Worm (Caenorhabditis elegans) whole organism, young adult: ENCODE measurements around the gene F55G1.6.

Experiments used
- B0336.3 ChIP-seq: fragments of 200-800 bp; sonication (Bioruptor generic); IDR thresholded peaks from 2 replicates; pipeline ENCODE4 v1.3.6; 2022; ENCODE audit warnings: missing genetic modification characterization, missing compliant biosample characterization
- C06A6.2 ChIP-seq: fragments of 200-800 bp; sonication (Bioruptor generic); conservative IDR thresholded peaks from 2 replicates; pipeline ENCODE4 v1.3.6; 2022; ENCODE audit warnings: missing genetic modification characterization, missing compliant biosample characterization
- D2030.7 ChIP-seq: fragments of 200-800 bp; sonication (Bioruptor generic); IDR thresholded peaks from 2 replicates; pipeline ENCODE4 v1.3.6; 2022; ENCODE audit warnings: missing genetic modification reagents, missing genetic modification characterization, missing compliant biosample characterization
- F23B12.7 ChIP-seq: sonication (generic microtip); optimal IDR thresholded peaks from 2 replicates; lab custom pipeline; 2017; ENCODE audit warnings: missing genetic modification characterization, mild to moderate bottlenecking, missing compliant biosample characterization, antibody characterized with exemption, moderate library complexity; ENCODE audit not compliant: insufficient read depth
- F33H1.4 ChIP-seq: fragments of 200-800 bp; sonication (Bioruptor generic); IDR thresholded peaks from 2 replicates; pipeline ENCODE4 v1.3.6; 2022; ENCODE audit warnings: missing genetic modification reagents, missing genetic modification characterization, missing compliant biosample characterization
- F52B5.7 ChIP-seq: sonication (generic microtip); optimal IDR thresholded peaks from 2 replicates; lab custom pipeline; 2016; ENCODE audit warnings: mild to moderate bottlenecking, missing genetic modification characterization, missing compliant biosample characterization
- F55B11.4 ChIP-seq: sonication (generic microtip); optimal IDR thresholded peaks from 2 replicates; lab custom pipeline; 2016; ENCODE audit warnings: missing compliant biosample characterization, missing genetic modification characterization, borderline replicate concordance; ENCODE audit not compliant: insufficient read depth
- F57C9.4 ChIP-seq: sonication (generic microtip); optimal IDR thresholded peaks from 2 replicates; lab custom pipeline; 2017; ENCODE audit warnings: mild to moderate bottlenecking, missing genetic modification characterization, missing compliant biosample characterization
- T26A5.8 ChIP-seq: sonication (generic microtip); optimal IDR thresholded peaks from 2 replicates; lab custom pipeline; 2016; ENCODE audit warnings: missing genetic modification characterization, missing compliant biosample characterization
- Y56A3A.18 ChIP-seq: fragments of 200-800 bp; sonication (Bioruptor generic); IDR thresholded peaks from 2 replicates; pipeline ENCODE4 v1.3.6; 2022; ENCODE audit warnings: missing genetic modification reagents, missing genetic modification characterization, missing compliant biosample characterization
- akir-1 ChIP-seq: fragments of 200-800 bp; sonication (Bioruptor generic); optimal IDR thresholded peaks from 2 replicates; lab custom pipeline; 2018; ENCODE audit warnings: mild to moderate bottlenecking, missing genetic modification characterization, moderate library complexity, missing compliant biosample characterization
- aptf-2 ChIP-seq: fragments of 200-800 bp; sonication (Bioruptor generic); conservative IDR thresholded peaks from 2 replicates; pipeline ENCODE4 v1.3.6; 2022; ENCODE audit warnings: missing genetic modification reagents, missing genetic modification characterization, missing compliant biosample characterization
- attf-3 ChIP-seq: fragments of 200-800 bp; sonication (Bioruptor generic); conservative IDR thresholded peaks from 2 replicates; pipeline ENCODE4 v1.3.6; 2022; ENCODE audit warnings: missing genetic modification reagents, missing genetic modification characterization, missing compliant biosample characterization
- attf-5 ChIP-seq: fragments of 200-800 bp; sonication (Bioruptor generic); optimal IDR thresholded peaks from 2 replicates; lab custom pipeline; 2018; ENCODE audit warnings: mild to moderate bottlenecking, missing genetic modification characterization, missing compliant biosample characterization
- bed-1 ChIP-seq: fragments of 200-800 bp; sonication (Bioruptor generic); IDR thresholded peaks from 2 replicates; pipeline ENCODE4 v1.3.6; 2022; ENCODE audit warnings: missing genetic modification reagents, missing genetic modification characterization, missing compliant biosample characterization
- ceh-100 ChIP-seq: fragments of 200-800 bp; sonication (Bioruptor generic); IDR thresholded peaks from 2 replicates; pipeline ENCODE4 v1.3.6; 2022; ENCODE audit warnings: missing genetic modification reagents, missing genetic modification characterization, missing compliant biosample characterization
- ceh-58 ChIP-seq: fragments of 200-800 bp; sonication (Bioruptor generic); IDR thresholded peaks from 2 replicates; pipeline ENCODE4 v1.3.6; 2022; ENCODE audit warnings: missing genetic modification characterization, missing compliant biosample characterization
- die-1 ChIP-seq: sonication (generic microtip); optimal IDR thresholded peaks from 2 replicates; lab custom pipeline; 2016; ENCODE audit warnings: missing genotype, mild to moderate bottlenecking, missing genetic modification characterization, missing compliant biosample characterization
- dpff-1 ChIP-seq: sonication (generic microtip); optimal IDR thresholded peaks from 2 replicates; lab custom pipeline; 2017; ENCODE audit warnings: mild to moderate bottlenecking, missing genetic modification characterization, missing compliant biosample characterization
- dpl-1 ChIP-seq: fragments of 150-350 bp; optimal IDR thresholded peaks from 2 replicates; lab custom pipeline; 2014; ENCODE audit warnings: missing biosample characterization, missing genetic modification reagents, missing genetic modification characterization
- efl-1 ChIP-seq: fragments of 150-350 bp; optimal IDR thresholded peaks from 2 replicates; lab custom pipeline; 2014; ENCODE audit warnings: missing biosample characterization, missing genetic modification reagents, missing genetic modification characterization
- egrh-3 ChIP-seq: fragments of 200-800 bp; sonication (Bioruptor generic); IDR thresholded peaks from 2 replicates; pipeline ENCODE4 v1.3.6; 2022; ENCODE audit warnings: missing genetic modification reagents, missing genetic modification characterization, missing compliant biosample characterization
- gei-17 ChIP-seq: fragments of 200-800 bp; sonication (Bioruptor generic); optimal IDR thresholded peaks from 2 replicates; lab custom pipeline; 2018; ENCODE audit warnings: mild to moderate bottlenecking, missing genetic modification characterization, missing compliant biosample characterization
- him-1 ChIP-seq: sonication (generic microtip); optimal IDR thresholded peaks from 2 replicates; lab custom pipeline; 2016; ENCODE audit warnings: missing genotype, missing genetic modification reagents, missing genetic modification characterization, missing compliant biosample characterization
- hlh-12 ChIP-seq: sonication (generic microtip); optimal IDR thresholded peaks from 2 replicates; lab custom pipeline; 2016; ENCODE audit warnings: missing genetic modification characterization, missing compliant biosample characterization
- hmg-1.2 ChIP-seq: fragments of 200-800 bp; sonication (Bioruptor generic); IDR thresholded peaks from 2 replicates; pipeline ENCODE4 v1.3.6; 2022; ENCODE audit warnings: missing genetic modification reagents, missing genetic modification characterization, missing compliant biosample characterization
- let-526 ChIP-seq: fragments of 200-800 bp; sonication (Bioruptor generic); IDR thresholded peaks from 2 replicates; pipeline ENCODE4 v1.3.6; 2022; ENCODE audit warnings: missing genetic modification reagents, missing genetic modification characterization, missing compliant biosample characterization
- let-607 ChIP-seq, 2 experiments: fragments of 200-800 bp in 1 of 2; sonication (Bioruptor generic) in 1 of 2; sonication (generic microtip) in 1 of 2; optimal IDR thresholded peaks; 2 replicates each; lab custom pipeline; 2016 to 2018; ENCODE audit warnings: mild to moderate bottlenecking in 2 of 2, missing compliant biosample characterization in 2 of 2, missing genetic modification characterization in 2 of 2, moderate library complexity in 2 of 2, missing genotype in 1 of 2
- lir-1 ChIP-seq: fragments of 200-800 bp; sonication (Bioruptor generic); conservative IDR thresholded peaks from 2 replicates; pipeline ENCODE4 v1.3.6; 2022; ENCODE audit warnings: missing genetic modification reagents, missing genetic modification characterization, missing compliant biosample characterization
- lsl-1 ChIP-seq: fragments of 200-800 bp; sonication (Bioruptor generic); optimal IDR thresholded peaks from 2 replicates; lab custom pipeline; 2018; ENCODE audit warnings: mild to moderate bottlenecking, missing genetic modification characterization, moderate library complexity, missing compliant biosample characterization
- lsy-27 ChIP-seq: sonication (generic microtip); optimal IDR thresholded peaks from 2 replicates; lab custom pipeline; 2017; ENCODE audit warnings: missing genetic modification characterization, mild to moderate bottlenecking, missing compliant biosample characterization, antibody characterized with exemption, missing genotype, borderline replicate concordance; ENCODE audit not compliant: insufficient read depth
- madf-3 ChIP-seq: fragments of 200-800 bp; sonication (Bioruptor generic); IDR thresholded peaks from 2 replicates; pipeline ENCODE4 v1.3.6; 2022; ENCODE audit warnings: missing genetic modification reagents, missing genetic modification characterization, missing compliant biosample characterization
- madf-6 ChIP-seq: fragments of 200-800 bp; sonication (Bioruptor generic); IDR thresholded peaks from 2 replicates; pipeline ENCODE4 v1.3.6; 2022; ENCODE audit warnings: missing genetic modification reagents, missing genetic modification characterization, missing compliant biosample characterization
- madf-8 ChIP-seq: fragments of 200-800 bp; sonication (Bioruptor generic); conservative IDR thresholded peaks from 2 replicates; pipeline ENCODE4 v1.3.6; 2022; ENCODE audit warnings: missing genetic modification reagents, missing genetic modification characterization, missing compliant biosample characterization
- mcd-1 ChIP-seq: fragments of 200-800 bp; sonication (Bioruptor generic); IDR thresholded peaks from 2 replicates; pipeline ENCODE4 v1.3.6; 2022; ENCODE audit warnings: missing genetic modification reagents, missing genetic modification characterization, missing compliant biosample characterization
- nfya-2 ChIP-seq: fragments of 200-800 bp; sonication (Bioruptor generic); IDR thresholded peaks from 2 replicates; pipeline ENCODE4 v1.3.6; 2022; ENCODE audit warnings: missing genetic modification reagents, missing genetic modification characterization, missing compliant biosample characterization
- nhr-27 ChIP-seq: fragments of 200-800 bp; sonication (Bioruptor generic); optimal IDR thresholded peaks from 2 replicates; lab custom pipeline; 2018; ENCODE audit warnings: mild to moderate bottlenecking, missing genetic modification characterization, moderate library complexity, missing compliant biosample characterization
- nhr-80 ChIP-seq: sonication (generic microtip); optimal IDR thresholded peaks from 2 replicates; lab custom pipeline; 2016; ENCODE audit warnings: missing genetic modification characterization, missing compliant biosample characterization
- nhr-90 ChIP-seq: sonication (generic microtip); optimal IDR thresholded peaks from 2 replicates; lab custom pipeline; 2016; ENCODE audit warnings: missing genotype, mild to moderate bottlenecking, missing genetic modification characterization, missing compliant biosample characterization
- pbrm-1 ChIP-seq: fragments of 200-800 bp; sonication (Bioruptor generic); IDR thresholded peaks from 2 replicates; pipeline ENCODE4 v1.3.6; 2022; ENCODE audit warnings: missing genetic modification reagents, missing genetic modification characterization, missing compliant biosample characterization
- pha-4 ChIP-seq: fragments of 150-350 bp; sonication (generic microtip); optimal IDR thresholded peaks from 2 replicates; lab custom pipeline; 2014; ENCODE audit warnings: missing biosample characterization, missing genetic modification reagents, missing genetic modification characterization
- rcor-1 ChIP-seq: fragments of 200-800 bp; sonication (Bioruptor generic); IDR thresholded peaks from 2 replicates; pipeline ENCODE4 v1.3.6; 2022; ENCODE audit warnings: missing genetic modification reagents, missing genetic modification characterization, missing compliant biosample characterization
- sdz-38 ChIP-seq: sonication (generic microtip); optimal IDR thresholded peaks from 2 replicates; lab custom pipeline; 2016; ENCODE audit warnings: missing genotype, missing genetic modification characterization, missing compliant biosample characterization
- somi-1 ChIP-seq: fragments of 200-800 bp; sonication (Bioruptor generic); optimal IDR thresholded peaks from 2 replicates; lab custom pipeline; 2018; ENCODE audit warnings: mild to moderate bottlenecking, missing genetic modification characterization, missing compliant biosample characterization
- zim-3 ChIP-seq: sonication (generic microtip); optimal IDR thresholded peaks from 2 replicates; lab custom pipeline; 2017; ENCODE audit warnings: mild to moderate bottlenecking, missing genetic modification characterization, moderate library complexity, missing compliant biosample characterization
- ztf-25 ChIP-seq: fragments of 200-800 bp; sonication (Bioruptor generic); IDR thresholded peaks from 2 replicates; pipeline ENCODE4 v1.3.6; 2022; ENCODE audit warnings: missing genetic modification reagents, missing genetic modification characterization, missing compliant biosample characterization
- ztf-28 ChIP-seq: fragments of 200-800 bp; sonication (Bioruptor generic); IDR thresholded peaks from 2 replicates; pipeline ENCODE4 v1.3.6; 2022; ENCODE audit warnings: missing genetic modification reagents, missing genetic modification characterization, missing compliant biosample characterization
- ztf-6 ChIP-seq: fragments of 200-800 bp; sonication (Bioruptor generic); IDR thresholded peaks from 2 replicates; pipeline ENCODE4 v1.3.6; 2022; ENCODE audit warnings: missing genetic modification reagents, missing genetic modification characterization, missing compliant biosample characterization

Gene F55G1.6

ce11 chrIV:7507841-7508509 is 34.7 kb downstream of the F55G1.6 start, which contains the start of the genes vdac-1 and R05G6.5:
TSS of gene vdac-1 (minus strand) at chrIV:7507891.
TSS of gene R05G6.5 (plus strand) at chrIV:7508367.
- TF ChIP-seq rcor-1, result peak; percentile 39; the same call in 1 of the 2 replicates
- TF ChIP-seq C06A6.2, result no peak
- no peak for TF ChIP-seq ztf-28 (GFP tag; lab: Robert Waterston, UW)
- no peak for TF ChIP-seq sdz-38 (tag; lab: Kevin White, UChicago)
- TF ChIP-seq somi-1 (GFP tag; lab: Kevin White, UChicago), result peak; percentile 65
- peak; percentile 35 for TF ChIP-seq F52B5.7
- TF ChIP-seq B0336.3 (GFP tag; lab: Robert Waterston, UW), result peak; percentile 75
- no peak for TF ChIP-seq Y56A3A.18 (GFP tag; lab: Robert Waterston, UW)
- TF ChIP-seq T26A5.8 (tag; lab: Kevin White, UChicago), result no peak
- TF ChIP-seq lsl-1 (GFP tag; lab: Kevin White, UChicago), result no peak
- TF ChIP-seq nhr-90 (tag; lab: Kevin White, UChicago), result no peak
- no peak for TF ChIP-seq hlh-12 (tag; lab: Kevin White, UChicago)
- peak; percentile 16 for TF ChIP-seq dpl-1 (GFP tag; lab: Kevin White, UChicago)
- TF ChIP-seq him-1 (tag; lab: Kevin White, UChicago), result no peak
- 0 out of 2 replicates have a peak, but pooled peaks have one; percentile 40 for TF ChIP-seq ceh-100 (GFP tag; lab: Robert Waterston, UW)
- no peak for TF ChIP-seq dpff-1 (tag; lab: Kevin White, UChicago)
- no peak for TF ChIP-seq bed-1
- TF ChIP-seq akir-1 (GFP tag; lab: Kevin White, UChicago), result no peak
- no peak for TF ChIP-seq ceh-58 (GFP tag; lab: Robert Waterston, UW)
- TF ChIP-seq ztf-6, result no peak
- peak; percentile 75 to 78 for TF ChIP-seq let-607 (tag; optimal IDR thresholded peaks at IDR 0.05; lab: Kevin White, UChicago)
- TF ChIP-seq madf-6 (GFP tag; lab: Robert Waterston, UW), result peak; percentile 45; the same call in 1 of the 2 replicates
- no peak for TF ChIP-seq lir-1 (GFP tag; lab: Robert Waterston, UW)
- no peak for TF ChIP-seq pha-4
- TF ChIP-seq hmg-1.2 (GFP tag; lab: Robert Waterston, UW), result peak; percentile 92
- TF ChIP-seq zim-3 (tag; lab: Kevin White, UChicago), result no peak
- TF ChIP-seq madf-3 (GFP tag; lab: Robert Waterston, UW), result peak; percentile 97
- peak; percentile 75 for TF ChIP-seq mcd-1 (GFP tag; lab: Robert Waterston, UW)
- TF ChIP-seq D2030.7 (GFP tag; lab: Robert Waterston, UW), result no peak
- TF ChIP-seq F55B11.4 (tag; lab: Kevin White, UChicago), result no peak
- TF ChIP-seq efl-1 (GFP tag; lab: Kevin White, UChicago), result no peak
- no peak for TF ChIP-seq lsy-27 (tag; lab: Kevin White, UChicago)
- no peak for TF ChIP-seq F57C9.4 (tag; lab: Kevin White, UChicago)
- no peak for TF ChIP-seq nfya-2
- TF ChIP-seq F23B12.7, result peak; percentile 25
- no peak for TF ChIP-seq F33H1.4 (GFP tag; lab: Robert Waterston, UW)
- TF ChIP-seq nhr-80 (tag; lab: Kevin White, UChicago), result peak; percentile 97
- TF ChIP-seq aptf-2 (GFP tag; lab: Robert Waterston, UW), result no peak
- no peak for TF ChIP-seq gei-17 (GFP tag; lab: Kevin White, UChicago)
- peak; percentile 16 for TF ChIP-seq die-1 (tag; lab: Kevin White, UChicago)
- peak; percentile 80 for TF ChIP-seq attf-5 (GFP tag; lab: Kevin White, UChicago)
- TF ChIP-seq ztf-25, result no peak
- 0 out of 2 replicates have a peak, but pooled peaks have one; percentile 55 for TF ChIP-seq pbrm-1 (GFP tag; lab: Robert Waterston, UW)
- TF ChIP-seq madf-8 (GFP tag; lab: Robert Waterston, UW), result no peak
- TF ChIP-seq attf-3, result peak; percentile 67
- no peak for TF ChIP-seq nhr-27 (tag; lab: Kevin White, UChicago)
- no peak for TF ChIP-seq let-526
- 0 out of 2 replicates have a peak, but pooled peaks have one; percentile 8 for TF ChIP-seq egrh-3 (GFP tag; lab: Robert Waterston, UW)
